Fruit fly (Drosophila melanogaster) whole organism, embryonic: Measurements from ENCODE around the gene Ns1.
A peak's percentile ranks its signal among the peaks of the same experiment; 100 is the strongest.

Source experiments
- Atf3 ChIP-seq: fragments of 200-800 bp; sonication (Bioruptor generic); optimal IDR thresholded peaks from 3 replicates; lab custom pipeline; 2016; ENCODE audit warnings: missing biosample characterization, missing genetic modification characterization
- CG10321 ChIP-seq: fragments of 200-800 bp; sonication (Bioruptor generic); IDR thresholded peaks from 2 replicates; pipeline ENCODE4 v1.3.6; 2022; ENCODE audit warnings: missing biosample characterization, missing genetic modification characterization
- CG10366 ChIP-seq: fragments of 200-800 bp; sonication (Bioruptor generic); IDR thresholded peaks from 2 replicates; pipeline ENCODE4 v1.3.6; 2022; ENCODE audit warnings: missing biosample characterization, missing genetic modification characterization
- CG10431 ChIP-seq: fragments of 200-800 bp; sonication (Bioruptor generic); optimal IDR thresholded peaks from 3 replicates; lab custom pipeline; 2018; ENCODE audit warnings: missing biosample characterization, mild to moderate bottlenecking, missing genetic modification characterization
- CG11398 ChIP-seq: fragments of 200-800 bp; sonication (Bioruptor generic); optimal IDR thresholded peaks from 2 replicates; lab custom pipeline; 2016; ENCODE audit warnings: missing biosample characterization, missing genetic modification characterization
- CG12071 ChIP-seq: fragments of 200-800 bp; sonication (Bioruptor generic); optimal IDR thresholded peaks from 3 replicates; lab custom pipeline; 2018; ENCODE audit warnings: missing biosample characterization, mild to moderate bottlenecking, missing genetic modification characterization
- CG12236 ChIP-seq: fragments of 200-800 bp; sonication (Bioruptor generic); optimal IDR thresholded peaks from 2 replicates; lab custom pipeline; 2016; ENCODE audit warnings: missing biosample characterization, missing genetic modification characterization
- CG12744 ChIP-seq: fragments of 200-800 bp; sonication (Bioruptor generic); optimal IDR thresholded peaks from 2 replicates; lab custom pipeline; 2016; ENCODE audit warnings: missing biosample characterization, missing genetic modification characterization
- CG13894 ChIP-seq: fragments of 200-800 bp; sonication (Bioruptor generic); optimal IDR thresholded peaks from 3 replicates; lab custom pipeline; 2018; ENCODE audit warnings: missing biosample characterization, mild to moderate bottlenecking, missing genetic modification characterization, moderate library complexity
- CG15073 ChIP-seq: fragments of 200-800 bp; sonication (Bioruptor generic); optimal IDR thresholded peaks from 2 replicates; lab custom pipeline; 2016; ENCODE audit warnings: missing biosample characterization, missing genetic modification characterization
- CG17328 ChIP-seq: fragments of 200-800 bp; sonication (Bioruptor generic); IDR thresholded peaks from 2 replicates; pipeline ENCODE4 v1.3.6; 2022; ENCODE audit warnings: missing biosample characterization, missing genetic modification characterization
- CG18764 ChIP-seq: fragments of 200-800 bp; sonication (Bioruptor generic); optimal IDR thresholded peaks from 3 replicates; lab custom pipeline; 2016; ENCODE audit warnings: missing biosample characterization, missing genetic modification characterization
- CG30403 ChIP-seq: fragments of 200-800 bp; sonication (Bioruptor generic); optimal IDR thresholded peaks from 3 replicates; lab custom pipeline; 2016; ENCODE audit warnings: missing biosample characterization, missing genetic modification characterization
- CG31224 ChIP-seq: fragments of 200-800 bp; sonication (Bioruptor generic); IDR thresholded peaks from 2 replicates; pipeline ENCODE4 v1.3.6; 2022; ENCODE audit warnings: missing biosample characterization, missing genetic modification characterization
- CG4424 ChIP-seq: fragments of 200-800 bp; sonication (Bioruptor generic); optimal IDR thresholded peaks from 3 replicates; lab custom pipeline; 2016; ENCODE audit warnings: missing biosample characterization, missing genetic modification characterization
- CG4854 ChIP-seq: fragments of 200-800 bp; sonication (Bioruptor generic); optimal IDR thresholded peaks from 2 replicates; lab custom pipeline; 2016; ENCODE audit warnings: missing biosample characterization, missing genetic modification characterization, inconsistent platforms
- CG5245 ChIP-seq: fragments of 200-800 bp; sonication (Bioruptor generic); optimal IDR thresholded peaks from 3 replicates; lab custom pipeline; 2016; ENCODE audit warnings: missing biosample characterization, missing genetic modification characterization
- CG6175 ChIP-seq: fragments of 200-800 bp; sonication (Bioruptor generic); IDR thresholded peaks from 3 replicates; pipeline ENCODE4 v1.3.6; 2022; ENCODE audit warnings: missing biosample characterization, missing genetic modification characterization
- CG6765 ChIP-seq: fragments of 200-800 bp; sonication (Bioruptor generic); optimal IDR thresholded peaks from 3 replicates; lab custom pipeline; 2017; ENCODE audit warnings: missing biosample characterization, mild to moderate bottlenecking, missing genetic modification characterization
- CG7357 ChIP-seq: fragments of 200-800 bp; sonication (Bioruptor generic); IDR thresholded peaks from 3 replicates; pipeline ENCODE4 v1.3.6; 2022; ENCODE audit warnings: missing biosample characterization, missing genetic modification characterization
- CG7372 ChIP-seq: fragments of 200-800 bp; sonication (Bioruptor generic); IDR thresholded peaks from 2 replicates; pipeline ENCODE4 v1.3.6; 2022; ENCODE audit warnings: missing biosample characterization, missing genetic modification characterization
- CG7928 ChIP-seq: fragments of 200-800 bp; sonication (Bioruptor generic); optimal IDR thresholded peaks from 2 replicates; lab custom pipeline; 2017; ENCODE audit warnings: missing biosample characterization, mild to moderate bottlenecking, missing genetic modification characterization
- CrebB ChIP-seq: fragments of 200-800 bp; sonication (Bioruptor generic); optimal IDR thresholded peaks from 3 replicates; lab custom pipeline; 2018; ENCODE audit warnings: missing biosample characterization, mild to moderate bottlenecking, missing genetic modification characterization
- Hmr ChIP-seq: fragments of 200-800 bp; sonication (Bioruptor generic); optimal IDR thresholded peaks from 3 replicates; lab custom pipeline; 2017; ENCODE audit warnings: mild to moderate bottlenecking, missing biosample characterization, missing genetic modification reagents, missing genetic modification characterization
- Hmx ChIP-seq: fragments of 200-800 bp; sonication (Bioruptor generic); optimal IDR thresholded peaks from 2 replicates; lab custom pipeline; 2016; ENCODE audit warnings: missing biosample characterization, missing genetic modification characterization
- Hr39 ChIP-seq: fragments of >200 bp; optimal IDR thresholded peaks from 2 replicates; lab custom pipeline; 2017
- Hr51 ChIP-seq, 2 experiments: fragments of 200-800 bp; sonication (Bioruptor generic); optimal IDR thresholded peaks; 2 replicates in 1 of 2; 3 replicates in 1 of 2; lab custom pipeline; 2016 to 2018; ENCODE audit warnings: missing biosample characterization in 2 of 2, missing genetic modification characterization in 2 of 2, mild to moderate bottlenecking in 1 of 2, moderate library complexity in 1 of 2
- Lpt ChIP-seq: fragments of >200 bp; optimal IDR thresholded peaks from 2 replicates; lab custom pipeline; 2018; ENCODE audit warnings: missing biosample characterization, missing genetic modification characterization
- Mad ChIP-seq: fragments of 200-800 bp; sonication (Bioruptor generic); optimal IDR thresholded peaks from 2 replicates; lab custom pipeline; 2016; ENCODE audit warnings: missing biosample characterization, missing genetic modification characterization
- Myb ChIP-seq: fragments of 200-800 bp; sonication (Bioruptor generic); optimal IDR thresholded peaks from 2 replicates; lab custom pipeline; 2016; ENCODE audit warnings: missing biosample characterization, missing genetic modification characterization
- Ravus ChIP-seq: fragments of 200-800 bp; sonication (Bioruptor generic); IDR thresholded peaks from 2 replicates; pipeline ENCODE4 v1.3.6; 2022; ENCODE audit warnings: missing biosample characterization, missing genetic modification characterization
- Scr ChIP-seq: fragments of 200-800 bp; sonication (Bioruptor generic); IDR thresholded peaks from 2 replicates; pipeline ENCODE4 v1.3.6; 2022; ENCODE audit warnings: missing biosample characterization, missing genetic modification characterization; ENCODE audit not compliant: partially characterized antibody
- Sry-δ ChIP-seq: fragments of 200-800 bp; sonication (Bioruptor generic); optimal IDR thresholded peaks from 2 replicates; lab custom pipeline; 2016; ENCODE audit warnings: missing biosample characterization, missing genetic modification characterization
- Tbp ChIP-seq: fragments of >200 bp; optimal IDR thresholded peaks from 2 replicates; lab custom pipeline; 2018; ENCODE audit warnings: missing biosample characterization, missing genetic modification characterization
- Usf ChIP-seq: fragments of 200-800 bp; sonication (Bioruptor generic); optimal IDR thresholded peaks from 2 replicates; lab custom pipeline; 2017; ENCODE audit warnings: missing genotype, missing biosample characterization, missing genetic modification characterization
- az2 ChIP-seq: fragments of 200-800 bp; sonication (Bioruptor generic); optimal IDR thresholded peaks from 3 replicates; lab custom pipeline; 2016; ENCODE audit warnings: missing biosample characterization, missing genetic modification characterization
- bsh ChIP-seq, 2 experiments: fragments of 200-800 bp; sonication (Bioruptor generic); optimal IDR thresholded peaks; 2 replicates each; lab custom pipeline; 2017 to 2018; ENCODE audit warnings: mild to moderate bottlenecking in 2 of 2, missing biosample characterization in 2 of 2, missing genetic modification characterization in 2 of 2, moderate library complexity in 1 of 2
- cas ChIP-seq: fragments of 200-800 bp; sonication (Bioruptor generic); IDR thresholded peaks from 2 replicates; pipeline ENCODE4 v1.3.6; 2022; ENCODE audit warnings: missing biosample characterization, missing genetic modification characterization
- crp ChIP-seq, 2 experiments: fragments of 200-800 bp; sonication (Bioruptor generic); optimal IDR thresholded peaks; 2 replicates in 1 of 2; 3 replicates in 1 of 2; lab custom pipeline; 2017; ENCODE audit warnings: missing biosample characterization in 2 of 2, missing genetic modification characterization in 2 of 2, mild to moderate bottlenecking in 1 of 2, moderate library complexity in 1 of 2
- dati ChIP-seq: fragments of 200-800 bp; sonication (Bioruptor generic); IDR thresholded peaks from 2 replicates; pipeline ENCODE4 v1.3.6; 2022; ENCODE audit warnings: missing biosample characterization, missing genetic modification characterization
- dmrt99B ChIP-seq: fragments of 200-800 bp; sonication (Bioruptor generic); optimal IDR thresholded peaks from 2 replicates; lab custom pipeline; 2018; ENCODE audit warnings: missing biosample characterization, mild to moderate bottlenecking, missing genetic modification characterization, moderate library complexity
- esg ChIP-seq: fragments of 200-800 bp; sonication (Bioruptor generic); conservative IDR thresholded peaks from 2 replicates; pipeline ENCODE4 v1.3.6; 2022; ENCODE audit warnings: missing biosample characterization, missing genetic modification characterization
- fd102C ChIP-seq: fragments of 200-800 bp; sonication (Bioruptor generic); optimal IDR thresholded peaks from 2 replicates; lab custom pipeline; 2018; ENCODE audit warnings: missing biosample characterization, mild to moderate bottlenecking, missing genetic modification characterization, moderate library complexity
- inv ChIP-seq: fragments of 200-800 bp; sonication (Bioruptor generic); IDR thresholded peaks from 2 replicates; pipeline ENCODE4 v1.3.6; 2022; ENCODE audit warnings: missing biosample characterization, missing genetic modification characterization; ENCODE audit not compliant: partially characterized antibody
- ken ChIP-seq: fragments of 200-800 bp; sonication (Bioruptor generic); IDR thresholded peaks from 3 replicates; pipeline ENCODE4 v1.3.6; 2022; ENCODE audit warnings: missing biosample characterization, missing genetic modification characterization
- kni ChIP-seq: fragments of 200-800 bp; sonication (Bioruptor generic); optimal IDR thresholded peaks from 3 replicates; lab custom pipeline; 2017; ENCODE audit warnings: mild to moderate bottlenecking, missing biosample characterization, missing genetic modification reagents, missing genetic modification characterization
- luna ChIP-seq: fragments of 200-800 bp; sonication (Bioruptor generic); optimal IDR thresholded peaks from 2 replicates; lab custom pipeline; 2016; ENCODE audit warnings: missing biosample characterization, missing genetic modification characterization
- mam ChIP-seq: fragments of 200-800 bp; sonication (Bioruptor generic); optimal IDR thresholded peaks from 3 replicates; lab custom pipeline; 2016; ENCODE audit warnings: missing biosample characterization, missing genetic modification characterization
- odd ChIP-seq: fragments of 200-800 bp; sonication (Bioruptor generic); optimal IDR thresholded peaks from 2 replicates; lab custom pipeline; 2017; ENCODE audit warnings: missing biosample characterization, mild to moderate bottlenecking, missing genetic modification characterization
- pnt ChIP-seq: fragments of 200-800 bp; sonication (Bioruptor generic); optimal IDR thresholded peaks from 3 replicates; lab custom pipeline; 2016; ENCODE audit warnings: missing biosample characterization, missing genetic modification characterization
- sens ChIP-seq: fragments of 200-800 bp; sonication (Bioruptor generic); peaks from one replicate; lab custom pipeline; 2016; ENCODE audit warnings: missing biosample characterization, missing genetic modification characterization
- sob ChIP-seq: fragments of 200-800 bp; sonication (Bioruptor generic); IDR thresholded peaks from 2 replicates; pipeline ENCODE4 v1.3.6; 2022; ENCODE audit warnings: missing biosample characterization, missing genetic modification characterization
- tgo ChIP-seq: fragments of 200-800 bp; sonication (Bioruptor generic); IDR thresholded peaks from 3 replicates; pipeline ENCODE4 v1.3.6; 2022; ENCODE audit warnings: missing biosample characterization, missing genetic modification characterization

Ns1 gene

DNA sequence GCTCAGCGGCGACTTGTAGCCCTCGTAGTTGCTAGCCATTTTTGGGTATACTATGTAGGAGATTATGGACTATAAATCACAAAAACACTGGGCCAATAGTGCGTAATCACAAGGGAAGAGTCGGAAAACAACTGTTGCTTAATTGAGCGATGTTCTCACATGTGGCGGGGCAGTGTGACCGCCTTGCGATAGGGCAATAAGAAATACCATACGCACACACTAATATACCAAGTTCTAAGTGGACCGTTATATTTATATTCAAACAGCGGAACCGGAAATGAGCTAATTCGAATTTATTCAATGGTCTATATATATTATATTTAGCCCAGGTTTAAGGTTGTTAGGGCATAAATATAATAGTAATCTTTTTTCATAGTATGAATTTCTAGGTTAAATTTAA is 51.5 kb downstream of the Ns1 start, which contains the start of gene Adsl (continued):
- TF ChIP-seq sens (peak; percentile 89), CG13894 (tag; lab: Kevin White, UChicago) (no peak), Hr51 (GFP tag; optimal IDR thresholded peaks at IDR 0.05; lab: Kevin White, UChicago) (peak in 1 of 2 experiments; percentile 9), mam (GFP tag; lab: Kevin White, UChicago) (no peak), CG7928 (no peak), fd102C (GFP tag; lab: Kevin White, UChicago) (peak; percentile 60), CG10321 (peak; percentile 37; the same call in 1 of the 2 replicates), esg (GFP tag; lab: Robert Waterston, UW) (no peak), CG10366 (GFP tag; lab: Robert Waterston, UW) (no peak; the same call in 1 of the 2 replicates), Atf3 (no peak), CG6765 (peak; percentile 78), CG12071 (GFP tag; lab: Kevin White, UChicago) (peak; percentile 67), sob (GFP tag; lab: Robert Waterston, UW) (peak; percentile 60; the same call in 1 of the 2 replicates), CG7372 (GFP tag; lab: Robert Waterston, UW) (no peak), crp (GFP tag; optimal IDR thresholded peaks at IDR 0.05; lab: Kevin White, UChicago) (peak in 1 of 2 experiments; percentile 69), Mad (GFP tag; lab: Kevin White, UChicago) (peak; percentile 18), tgo (GFP tag; lab: Robert Waterston, UW) (peak; percentile 19; the same call in 1 of the 3 replicates), CG11398 (GFP tag; lab: Kevin White, UChicago) (no peak), az2 (peak; percentile 32), dati (no peak), CG30403 (peak; percentile 42), Sry-δ (GFP tag; lab: Kevin White, UChicago) (no peak), inv (GFP tag; lab: Robert Waterston, UW) (no peak), CG4424 (peak; percentile 74), Tbp (no peak), bsh (GFP tag; optimal IDR thresholded peaks at IDR 0.05; lab: Kevin White, UChicago) (no peak), Ravus (GFP tag; lab: Robert Waterston, UW) (no peak), CG12236 (GFP tag; lab: Kevin White, UChicago) (no peak), luna (no peak), Usf (no peak), CG6175 (GFP tag; lab: Robert Waterston, UW) (no peak), CG18764 (GFP tag; lab: Kevin White, UChicago) (peak; percentile 32), CG10431 (GFP tag; lab: Kevin White, UChicago) (no peak), CrebB (tag; lab: Kevin White, UChicago) (peak; percentile 86), Scr (GFP tag; lab: Robert Waterston, UW) (peak; percentile 33; the same call in 1 of the 2 replicates), CG5245 (GFP tag; lab: Kevin White, UChicago) (no peak), Hmr (peak; percentile 83), CG15073 (no peak), CG12744 (GFP tag; lab: Kevin White, UChicago) (no peak), Hr39 (lab: Kevin White, UChicago) (no peak), cas (GFP tag; lab: Robert Waterston, UW) (no peak), CG7357 (GFP tag; lab: Robert Waterston, UW) (no peak), kni (peak; percentile 50), ken (GFP tag; lab: Robert Waterston, UW) (no peak), Hmx (GFP tag; lab: Kevin White, UChicago) (no peak), dmrt99B (tag; lab: Kevin White, UChicago) (no peak), odd (GFP tag; lab: Kevin White, UChicago) (peak; percentile 79), CG4854 (GFP tag; lab: Kevin White, UChicago) (no peak), CG17328 (GFP tag; lab: Robert Waterston, UW) (peak; percentile 73), CG31224 (GFP tag; lab: Robert Waterston, UW) (no peak), Myb (peak; percentile 91), Lpt (no peak), pnt (GFP tag; lab: Kevin White, UChicago) (no peak)
